Fruit fly (Drosophila melanogaster): ENCODE results near the gene CG4907.

The CG4907 gene

DNA sequence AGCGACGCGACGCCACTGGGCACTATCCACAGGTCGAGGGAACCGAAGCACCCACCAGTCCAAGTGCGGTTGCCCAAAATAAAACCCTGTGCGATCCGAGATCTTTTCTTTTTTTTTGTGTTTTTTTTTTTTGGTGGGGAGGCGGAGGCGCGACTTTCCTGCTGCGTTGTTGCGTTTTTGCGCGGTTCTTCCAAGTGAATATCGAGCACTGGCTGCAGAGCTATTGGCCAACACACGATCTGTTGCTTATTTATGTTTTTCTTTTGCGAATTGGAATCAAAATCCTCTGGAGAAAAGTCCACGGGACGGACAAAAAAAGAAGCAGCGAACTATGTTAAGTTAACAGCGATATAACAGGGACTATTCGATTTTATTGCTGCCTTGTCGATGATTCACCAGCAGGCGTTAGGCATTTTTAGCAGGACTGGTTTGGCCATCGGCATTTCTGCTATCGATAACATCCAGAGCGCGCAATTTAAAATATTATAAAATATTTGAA is 10.3 kb upstream of the CG4907 start, which contains the start of gene wge (continued):
- TF ChIP-seq kni (GFP tag; optimal IDR thresholded peaks at IDR 0.05) (no peak), otp (GFP tag; IDR thresholded peaks at IDR 0.05) (no peak), CG4730 (GFP tag; IDR thresholded peaks at IDR 0.05) (no peak), Stat92E (GFP tag; optimal IDR thresholded peaks at IDR 0.05) (no peak), Awh (GFP tag; IDR thresholded peaks at IDR 0.05) (no peak), ranshi (GFP tag; IDR thresholded peaks at IDR 0.05) (no peak), z (GFP tag; IDR thresholded peaks at IDR 0.05) (no peak), MBD-R2 (GFP tag; IDR thresholded peaks at IDR 0.05) (0 out of 2 replicates have a peak, but pooled peaks have one; percentile 5), pan (optimal IDR thresholded peaks at IDR 0.05) (no peak), pan (GFP tag; optimal IDR thresholded peaks at IDR 0.05 in 1 of 2, IDR thresholded peaks at IDR 0.05 in 1 of 2) (no peak), Fer1 (GFP tag; optimal IDR thresholded peaks at IDR 0.05) (peak; percentile 16), sc (optimal IDR thresholded peaks at IDR 0.05) (no peak), sc (GFP tag; optimal IDR thresholded peaks at IDR 0.05) (no peak), CG7357 (GFP tag; IDR thresholded peaks at IDR 0.05) (no peak), CTCF (GFP tag; optimal IDR thresholded peaks at IDR 0.05) (peak; percentile 55), CG13775 (GFP tag; optimal IDR thresholded peaks at IDR 0.05) (no peak), vvl (GFP tag; IDR thresholded peaks at IDR 0.05) (no peak), jing (GFP tag; optimal IDR thresholded peaks at IDR 0.05) (no peak), gro (GFP tag; optimal IDR thresholded peaks at IDR 0.05) (no peak), Elba2 (GFP tag; optimal IDR thresholded peaks at IDR 0.05) (no peak), HmgZ (tag; optimal IDR thresholded peaks at IDR 0.05) (peak; percentile 22), CG16815 (GFP tag; optimal IDR thresholded peaks at IDR 0.05) (no peak), fd64A (GFP tag; optimal IDR thresholded peaks at IDR 0.05) (no peak), CG9609 (GFP tag; optimal IDR thresholded peaks at IDR 0.05) (no peak), CG32767 (GFP tag; IDR thresholded peaks at IDR 0.05) (no peak), CG2129 (GFP tag; IDR thresholded peaks at IDR 0.05; ENCODE audit: partially characterized antibody) (peak; percentile 36; the same call in 1 of the 2 replicates), HmgD (GFP tag; optimal IDR thresholded peaks at IDR 0.05) (no peak), nau (GFP tag; optimal IDR thresholded peaks at IDR 0.05) (no peak), lola (GFP tag; optimal IDR thresholded peaks at IDR 0.05) (no peak), CG14710 (tag; optimal IDR thresholded peaks at IDR 0.05) (peak; percentile 50), CG18764 (GFP tag; optimal IDR thresholded peaks at IDR 0.05) (no peak), eyg (GFP tag; optimal IDR thresholded peaks at IDR 0.05) (no peak), CG3726 (GFP tag; IDR thresholded peaks at IDR 0.05) (no peak), p53 (GFP tag; optimal IDR thresholded peaks at IDR 0.05) (no peak), CG31388 (GFP tag; optimal IDR thresholded peaks at IDR 0.05) (no peak), usp (GFP tag; optimal IDR thresholded peaks at IDR 0.05) (no peak), CG6175 (GFP tag; IDR thresholded peaks at IDR 0.05) (no peak), NC2β (GFP tag; optimal IDR thresholded peaks at IDR 0.05) (no peak), CG8359 (GFP tag; optimal IDR thresholded peaks at IDR 0.05; ENCODE audit: borderline replicate concordance) (no peak), sd (tag; optimal IDR thresholded peaks at IDR 0.05) (peak; percentile 69), B-H2 (GFP tag; optimal IDR thresholded peaks at IDR 0.05) (no peak), nom (GFP tag; optimal IDR thresholded peaks at IDR 0.05) (peak; percentile 95), tin (GFP tag; optimal IDR thresholded peaks at IDR 0.05) (no peak), CG4617 (GFP tag; optimal IDR thresholded peaks at IDR 0.05; ENCODE audit: borderline replicate concordance) (peak; percentile 88), CG12769 (tag; optimal IDR thresholded peaks at IDR 0.05) (no peak), D19B (GFP tag; optimal IDR thresholded peaks at IDR 0.05) (no peak), emc (GFP tag; optimal IDR thresholded peaks at IDR 0.05) (no peak), CG8089 (GFP tag; optimal IDR thresholded peaks at IDR 0.05) (no peak), CG10462 (GFP tag; optimal IDR thresholded peaks at IDR 0.05) (no peak), Taf1 (GFP tag; IDR thresholded peaks at IDR 0.05) (no peak), CG9817 (tag; optimal IDR thresholded peaks at IDR 0.05) (no peak), dimm (GFP tag; IDR thresholded peaks at IDR 0.05) (no peak), CG1647 (GFP tag; optimal IDR thresholded peaks at IDR 0.05) (no peak)

Data from whole organism, embryonic.